Worm (Caenorhabditis elegans) whole organism, L4/young adult: ENCODE measurements around the gene F23F1.6.

ENCODE experiments used
- W03F9.2 ChIP-seq: fragments of 150-350 bp; optimal IDR thresholded peaks from 2 replicates; lab custom pipeline; 2014; ENCODE audit warnings: missing biosample characterization, missing genetic modification characterization
- dao-5 ChIP-seq: sonication (generic microtip); optimal IDR thresholded peaks from 2 replicates; lab custom pipeline; 2016; ENCODE audit warnings: missing genotype, missing genetic modification characterization, moderate library complexity, missing compliant biosample characterization
- him-1 ChIP-seq: sonication (generic microtip); optimal IDR thresholded peaks from 2 replicates; lab custom pipeline; 2016; ENCODE audit warnings: missing genotype, missing genetic modification reagents, missing genetic modification characterization, missing compliant biosample characterization

Gene F23F1.6

ce11 chrII:51352-51751 is 14.2 kb upstream of the F23F1.6 start, which contains the start of gene sptl-1:
TSS of gene sptl-1 (plus strand) at chrII:51652.
- TF ChIP-seq W03F9.2 (no peak), dao-5 (tag; lab: Kevin White, UChicago) (no peak), him-1 (tag; lab: Kevin White, UChicago) (no peak)

- TF ChIP-seq dao-5 (tag; lab: Kevin White, UChicago) (no peak), W03F9.2 (no peak), him-1 (tag; lab: Kevin White, UChicago) (no peak)
Observed at ce11 chrII:50862-51261, 13.7 kb upstream of the F23F1.6 start.

ce11 chrII:47280-47679 is 10.2 kb upstream of the F23F1.6 start, which contains the start of gene C23H3.5:
TSS of gene C23H3.5 (plus strand) at chrII:47580.
- no peak for TF ChIP-seq him-1 (tag; lab: Kevin White, UChicago)
- no peak for TF ChIP-seq dao-5 (tag; lab: Kevin White, UChicago)
- TF ChIP-seq W03F9.2: no peak

- TF ChIP-seq him-1 (tag; lab: Kevin White, UChicago) (no peak), W03F9.2 (no peak), dao-5 (tag; lab: Kevin White, UChicago) (no peak)
Observed at ce11 chrII:46116-46515, 9.0 kb upstream of the F23F1.6 start, which contains the start of gene rpt-4. TSS of gene rpt-4 (minus strand) at chrII:46216.

- TF ChIP-seq W03F9.2: no peak
- TF ChIP-seq him-1 (tag; lab: Kevin White, UChicago): no peak
- TF ChIP-seq dao-5 (tag; lab: Kevin White, UChicago): no peak
Observed at ce11 chrII:44740-45139, 7.6 kb upstream of the F23F1.6 start, which contains the start of gene rpoa-49. TSS of gene rpoa-49 (plus strand) at chrII:45040.

ce11 chrII:43640-44039 is 6.5 kb upstream of the F23F1.6 start, which contains the start of gene nfyc-1:
TSS of gene nfyc-1 (plus strand) at chrII:43907.
- TF ChIP-seq dao-5 (tag; lab: Kevin White, UChicago) (no peak), him-1 (tag; lab: Kevin White, UChicago) (no peak), W03F9.2 (peak; percentile 79)

ce11 chrII:41914-42313 is 4.8 kb upstream of the F23F1.6 start, which contains the start of gene F23F1.10:
TSS of gene F23F1.10 (minus strand) at chrII:41982.
- TF ChIP-seq him-1 (tag; lab: Kevin White, UChicago): no peak
- no peak for TF ChIP-seq dao-5 (tag; lab: Kevin White, UChicago)
- TF ChIP-seq W03F9.2: no peak

- TF ChIP-seq dao-5 (tag; lab: Kevin White, UChicago) (no peak), him-1 (tag; lab: Kevin White, UChicago) (no peak), W03F9.2 (no peak)
Observed at ce11 chrII:39437-39836, 2.3 kb upstream of the F23F1.6 start, which contains the start of gene spp-24. TSS of gene spp-24 (minus strand) at chrII:39537.

- TF ChIP-seq W03F9.2 (no peak), dao-5 (tag; lab: Kevin White, UChicago) (no peak)
Observed at ce11 chrII:33904-34303, 3.2 kb downstream of the F23F1.6 start, which contains the start of gene F23F1.2. TSS of gene F23F1.2 (plus strand) at chrII:34204.

- TF ChIP-seq W03F9.2: no peak
- TF ChIP-seq him-1 (tag; lab: Kevin White, UChicago): no peak
- no peak for TF ChIP-seq dao-5 (tag; lab: Kevin White, UChicago)
Observed at ce11 chrII:31521-31920, 5.6 kb downstream of the F23F1.6 start, which contains the start of the genes F23F1.5 and fbxc-54. TSS of gene F23F1.5 (minus strand) at chrII:31584. TSS of gene fbxc-54 (plus strand) at chrII:31719.

- TF ChIP-seq him-1 (tag; lab: Kevin White, UChicago) (no peak), dao-5 (tag; lab: Kevin White, UChicago) (no peak), W03F9.2 (no peak)
Observed at ce11 chrII:29578-29977, 7.5 kb downstream of the F23F1.6 start.

ce11 chrII:28283-28682 is 8.8 kb downstream of the F23F1.6 start, which contains the start of gene F23F1.4:
TSS of gene F23F1.4 (minus strand) at chrII:28423.
- TF ChIP-seq W03F9.2 (no peak), dao-5 (tag; lab: Kevin White, UChicago) (no peak), him-1 (tag; lab: Kevin White, UChicago) (no peak)

ce11 chrII:24559-24998 is 12.5 kb downstream of the F23F1.6 start, which contains the start of gene enee-1:
TSS of gene enee-1 (plus strand) at chrII:24666.
- TF ChIP-seq W03F9.2 (peak; percentile 73), him-1 (tag; lab: Kevin White, UChicago) (no peak)

- TF ChIP-seq him-1 (tag; lab: Kevin White, UChicago): no peak
- no peak for TF ChIP-seq dao-5 (tag; lab: Kevin White, UChicago)
- no peak for TF ChIP-seq W03F9.2
Observed at ce11 chrII:23739-24138, 13.4 kb downstream of the F23F1.6 start.

- TF ChIP-seq him-1 (tag; lab: Kevin White, UChicago) (no peak), dao-5 (tag; lab: Kevin White, UChicago) (no peak), W03F9.2 (no peak)
Observed at ce11 chrII:23025-23424, 14.1 kb downstream of the F23F1.6 start, which contains the start of gene sqt-2. TSS of gene sqt-2 (plus strand) at chrII:23325.
